Fruit fly (Drosophila melanogaster) whole organism, embryonic: ENCODE results near the gene CG12289.

Experiments
- B-H1 ChIP-seq: fragments of 200-800 bp; sonication (Bioruptor generic); IDR thresholded peaks from 3 replicates; pipeline ENCODE4 v1.3.6; 2022; ENCODE audit warnings: missing biosample characterization, missing genetic modification characterization
- CG10147 ChIP-seq: fragments of 200-800 bp; sonication (Bioruptor generic); optimal IDR thresholded peaks from 2 replicates; lab custom pipeline; 2019; ENCODE audit warnings: missing biosample characterization, mild to moderate bottlenecking, missing genetic modification characterization, moderate library complexity
- CG11247 ChIP-seq: fragments of 200-800 bp; sonication (Bioruptor generic); IDR thresholded peaks from 2 replicates; pipeline ENCODE4 v1.3.6; 2022; ENCODE audit warnings: missing biosample characterization, missing genetic modification characterization
- CG12155 ChIP-seq: fragments of 200-800 bp; sonication (Bioruptor generic); optimal IDR thresholded peaks from 3 replicates; lab custom pipeline; 2016; ENCODE audit warnings: missing biosample characterization, missing genetic modification characterization
- CG12391 ChIP-seq: fragments of 200-800 bp; sonication (Bioruptor generic); optimal IDR thresholded peaks from 3 replicates; lab custom pipeline; 2018; ENCODE audit warnings: missing biosample characterization, mild to moderate bottlenecking, missing genetic modification characterization, moderate library complexity
- CG13296 ChIP-seq: fragments of 200-800 bp; sonication (Bioruptor generic); optimal IDR thresholded peaks from 3 replicates; lab custom pipeline; 2018; ENCODE audit warnings: missing biosample characterization, mild to moderate bottlenecking, missing genetic modification characterization
- CG1602 ChIP-seq: fragments of 200-800 bp; sonication (Bioruptor generic); optimal IDR thresholded peaks from 3 replicates; lab custom pipeline; 2016; ENCODE audit warnings: missing biosample characterization, missing genetic modification characterization
- CG17328 ChIP-seq: fragments of 200-800 bp; sonication (Bioruptor generic); IDR thresholded peaks from 2 replicates; pipeline ENCODE4 v1.3.6; 2022; ENCODE audit warnings: missing biosample characterization, missing genetic modification characterization
- CG17361 ChIP-seq: fragments of 200-800 bp; sonication (Bioruptor generic); IDR thresholded peaks from 3 replicates; pipeline ENCODE4 v1.3.6; 2022; ENCODE audit warnings: missing biosample characterization, missing genetic modification characterization
- CG17385 ChIP-seq: fragments of 200-800 bp; sonication (Bioruptor generic); optimal IDR thresholded peaks from 3 replicates; lab custom pipeline; 2018; ENCODE audit warnings: missing biosample characterization, mild to moderate bottlenecking, missing genetic modification characterization
- CG17612 ChIP-seq: fragments of 200-800 bp; sonication (Bioruptor generic); IDR thresholded peaks from 2 replicates; pipeline ENCODE4 v1.3.6; 2022; ENCODE audit warnings: missing biosample characterization, missing genetic modification characterization
- CG2120 ChIP-seq: fragments of 200-800 bp; sonication (Bioruptor generic); optimal IDR thresholded peaks from 3 replicates; lab custom pipeline; 2016; ENCODE audit warnings: missing biosample characterization, missing genetic modification characterization
- CG2712 ChIP-seq: fragments of 200-800 bp; optimal IDR thresholded peaks from 3 replicates; lab custom pipeline; 2019; ENCODE audit warnings: missing biosample characterization, mild to moderate bottlenecking, missing genetic modification characterization, moderate library complexity
- CG3065 ChIP-seq: fragments of 200-800 bp; sonication (Bioruptor generic); optimal IDR thresholded peaks from 2 replicates; lab custom pipeline; 2016; ENCODE audit warnings: missing biosample characterization, missing genetic modification characterization
- CG31388 ChIP-seq: fragments of 200-800 bp; sonication (Bioruptor generic); optimal IDR thresholded peaks from 2 replicates; lab custom pipeline; 2016; ENCODE audit warnings: missing biosample characterization, missing genetic modification characterization
- CG4282 ChIP-seq: fragments of 200-800 bp; sonication (Bioruptor generic); optimal IDR thresholded peaks from 2 replicates; lab custom pipeline; 2016; ENCODE audit warnings: missing biosample characterization, missing genetic modification characterization
- CG43689 ChIP-seq: fragments of 200-800 bp; sonication (Bioruptor generic); IDR thresholded peaks from 2 replicates; pipeline ENCODE4 v1.3.6; 2022; ENCODE audit warnings: missing biosample characterization, missing genetic modification characterization
- CG4854 ChIP-seq: fragments of 200-800 bp; sonication (Bioruptor generic); optimal IDR thresholded peaks from 2 replicates; lab custom pipeline; 2016; ENCODE audit warnings: missing biosample characterization, missing genetic modification characterization, inconsistent platforms
- CG6765 ChIP-seq: fragments of 200-800 bp; sonication (Bioruptor generic); optimal IDR thresholded peaks from 3 replicates; lab custom pipeline; 2017; ENCODE audit warnings: missing biosample characterization, mild to moderate bottlenecking, missing genetic modification characterization
- CG7963 ChIP-seq: fragments of 200-800 bp; sonication (Bioruptor generic); IDR thresholded peaks from 3 replicates; pipeline ENCODE4 v1.3.6; 2022; ENCODE audit warnings: missing biosample characterization, missing genetic modification characterization; ENCODE audit not compliant: partially characterized antibody
- CG8290 ChIP-seq, 3 experiments: fragments of 200-800 bp; sonication (Bioruptor generic); optimal IDR thresholded peaks; 2 replicates each; lab custom pipeline; 2016 to 2019; ENCODE audit warnings: missing biosample characterization in 3 of 3, missing genetic modification characterization in 3 of 3, mild to moderate bottlenecking in 2 of 3, moderate library complexity in 1 of 3
- CG8924 ChIP-seq: fragments of 200-800 bp; optimal IDR thresholded peaks from 3 replicates; lab custom pipeline; 2019; ENCODE audit warnings: missing biosample characterization, mild to moderate bottlenecking, missing genetic modification characterization, moderate library complexity
- CG8944 ChIP-seq: fragments of 200-800 bp; sonication (Bioruptor generic); optimal IDR thresholded peaks from 3 replicates; lab custom pipeline; 2016; ENCODE audit warnings: missing biosample characterization, missing genetic modification characterization
- CG9215 ChIP-seq: fragments of 200-800 bp; sonication (Bioruptor generic); IDR thresholded peaks from 2 replicates; pipeline ENCODE4 v1.3.6; 2022; ENCODE audit warnings: missing biosample characterization, missing genetic modification characterization
- Camta ChIP-seq: fragments of 200-800 bp; sonication (Bioruptor generic); optimal IDR thresholded peaks from 2 replicates; lab custom pipeline; 2016; ENCODE audit warnings: missing biosample characterization, missing genetic modification characterization
- Eip74EF ChIP-seq, 2 experiments: fragments of 200-800 bp in 1 of 2; fragments of >200 bp in 1 of 2; sonication (Bioruptor generic) in 1 of 2; optimal IDR thresholded peaks; 2 replicates each; lab custom pipeline; 2017 to 2019; ENCODE audit warnings: missing biosample characterization in 2 of 2, missing genetic modification characterization in 2 of 2, mild to moderate bottlenecking in 1 of 2, moderate library complexity in 1 of 2
- Lhr ChIP-seq: fragments of 200-800 bp; sonication (Bioruptor generic); optimal IDR thresholded peaks from 3 replicates; lab custom pipeline; 2017; ENCODE audit warnings: mild to moderate bottlenecking, missing biosample characterization, missing genetic modification reagents, missing genetic modification characterization
- MESR4 ChIP-seq: fragments of 200-800 bp; sonication (Bioruptor generic); optimal IDR thresholded peaks from 2 replicates; lab custom pipeline; 2018; ENCODE audit warnings: missing biosample characterization, mild to moderate bottlenecking, missing genetic modification characterization, moderate library complexity
- Oaz ChIP-seq: fragments of 200-800 bp; sonication (Bioruptor generic); IDR thresholded peaks from 2 replicates; pipeline ENCODE4 v1.3.6; 2022; ENCODE audit warnings: missing biosample characterization, missing genetic modification characterization
- Xbp1 ChIP-seq: fragments of 200-800 bp; sonication (Bioruptor generic); optimal IDR thresholded peaks from 3 replicates; lab custom pipeline; 2016; ENCODE audit warnings: missing biosample characterization, mild to moderate bottlenecking, missing genetic modification characterization
- Xrp1 ChIP-seq: fragments of 200-800 bp; sonication (Bioruptor generic); IDR thresholded peaks from 2 replicates; pipeline ENCODE4 v1.3.6; 2022; ENCODE audit warnings: missing biosample characterization, missing genetic modification characterization
- ac ChIP-seq: fragments of 200-800 bp; sonication (Bioruptor generic); optimal IDR thresholded peaks from 3 replicates; lab custom pipeline; 2017; ENCODE audit warnings: missing biosample characterization, mild to moderate bottlenecking, missing genetic modification characterization
- az2 ChIP-seq: fragments of 200-800 bp; sonication (Bioruptor generic); optimal IDR thresholded peaks from 3 replicates; lab custom pipeline; 2016; ENCODE audit warnings: missing biosample characterization, missing genetic modification characterization
- btn ChIP-seq: fragments of 200-800 bp; sonication (Bioruptor generic); optimal IDR thresholded peaks from 2 replicates; lab custom pipeline; 2016; ENCODE audit warnings: missing biosample characterization, missing genetic modification characterization
- dan ChIP-seq: fragments of 200-800 bp; sonication (Bioruptor generic); IDR thresholded peaks from 2 replicates; pipeline ENCODE4 v1.3.6; 2022; ENCODE audit warnings: missing biosample characterization, missing genetic modification characterization
- ems ChIP-seq: fragments of 200-800 bp; sonication (Bioruptor generic); optimal IDR thresholded peaks from 3 replicates; lab custom pipeline; 2016; ENCODE audit warnings: missing biosample characterization, missing genetic modification characterization
- gcm2 ChIP-seq: fragments of 200-800 bp; sonication (Bioruptor generic); optimal IDR thresholded peaks from 2 replicates; lab custom pipeline; 2016; ENCODE audit warnings: missing biosample characterization, missing genetic modification characterization
- ham ChIP-seq: fragments of 200-800 bp; sonication (Bioruptor generic); IDR thresholded peaks from 2 replicates; pipeline ENCODE4 v1.3.6; 2022; ENCODE audit warnings: missing biosample characterization, missing genetic modification characterization
- hth ChIP-seq: fragments of >200 bp; optimal IDR thresholded peaks from 2 replicates; lab custom pipeline; 2017; ENCODE audit warnings: inconsistent platforms
- jumu ChIP-seq: fragments of 200-800 bp; sonication (Bioruptor generic); optimal IDR thresholded peaks from 3 replicates; lab custom pipeline; 2016; ENCODE audit warnings: missing biosample characterization, missing genetic modification characterization
- lola ChIP-seq, 3 experiments: fragments of >200 bp in 2 of 3; fragments of 200-800 bp in 1 of 3; sonication (Bioruptor generic) in 1 of 3; optimal IDR thresholded peaks; 2 replicates each; lab custom pipeline; 2017 to 2019; ENCODE audit warnings: missing biosample characterization in 3 of 3, missing genetic modification characterization in 3 of 3, mild to moderate bottlenecking in 1 of 3, moderate library complexity in 1 of 3
- pan ChIP-seq, 4 experiments: fragments of >200 bp in 3 of 4; fragments of 200-800 bp in 1 of 4; sonication (Bioruptor generic) in 1 of 4; optimal IDR thresholded peaks in 3 of 4; IDR thresholded peaks in 1 of 4; 2 replicates each; pipeline versions ENCODE4 v1.3.6 to Lab custom; 2017 to 2022; ENCODE audit warnings: missing biosample characterization in 2 of 4, missing genetic modification characterization in 2 of 4, mixed read lengths in 1 of 4
- sim ChIP-seq: fragments of 200-800 bp; sonication (Bioruptor generic); IDR thresholded peaks from 2 replicates; pipeline ENCODE4 v1.3.6; 2022; ENCODE audit warnings: missing biosample characterization, missing genetic modification characterization
- slou ChIP-seq: fragments of 200-800 bp; sonication (Bioruptor generic); optimal IDR thresholded peaks from 3 replicates; lab custom pipeline; 2016; ENCODE audit warnings: missing biosample characterization, missing genetic modification characterization
- tin ChIP-seq: fragments of 200-800 bp; sonication (Bioruptor generic); optimal IDR thresholded peaks from 3 replicates; lab custom pipeline; 2016; ENCODE audit warnings: missing biosample characterization, missing genetic modification characterization
- tio ChIP-seq: fragments of 200-800 bp; sonication (Bioruptor generic); optimal IDR thresholded peaks from 2 replicates; lab custom pipeline; 2017; ENCODE audit warnings: missing biosample characterization, missing genetic modification characterization, inconsistent platforms
- wdn ChIP-seq: fragments of 200-800 bp; sonication (Bioruptor generic); IDR thresholded peaks from 2 replicates; pipeline ENCODE4 v1.3.6; 2022; ENCODE audit warnings: missing biosample characterization, missing genetic modification characterization
- zen ChIP-seq: fragments of 200-800 bp; sonication (Bioruptor generic); optimal IDR thresholded peaks from 3 replicates; lab custom pipeline; 2018; ENCODE audit warnings: missing biosample characterization, mild to moderate bottlenecking, missing genetic modification characterization, moderate library complexity
- zfh2 ChIP-seq: fragments of 200-800 bp; sonication (Bioruptor generic); optimal IDR thresholded peaks from 2 replicates; lab custom pipeline; 2016; ENCODE audit warnings: missing biosample characterization, missing genetic modification characterization

CG12289 gene

DNA sequence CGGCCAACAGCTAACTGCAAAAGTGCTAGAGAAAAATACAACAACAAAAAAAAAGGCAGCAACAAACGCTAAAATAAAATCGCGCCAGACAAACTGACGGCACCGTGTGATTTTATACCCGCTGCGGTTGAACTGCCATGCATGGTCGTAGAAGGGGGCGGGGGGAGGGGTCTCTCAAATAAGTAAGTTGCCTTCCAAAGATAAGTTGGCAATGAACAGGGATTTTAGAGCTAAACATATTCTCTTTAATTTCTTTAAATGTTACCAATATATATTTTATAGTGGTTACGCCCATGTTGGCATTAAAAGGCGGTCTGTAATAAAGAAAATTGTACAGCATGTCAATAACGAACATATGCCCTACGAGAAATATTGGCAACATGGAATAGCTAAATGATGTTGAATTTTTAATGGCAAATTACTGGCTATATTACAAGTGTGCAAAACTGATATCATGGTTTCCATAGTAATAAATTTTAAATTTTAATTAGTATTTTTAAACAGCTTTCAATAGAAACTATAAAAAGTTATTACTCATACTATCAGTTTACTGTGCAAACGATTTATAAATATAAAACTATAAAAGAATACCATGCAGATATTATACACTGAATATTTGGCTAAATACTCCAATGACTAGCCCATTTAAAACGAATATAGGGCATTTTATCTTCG, 26.9 kb downstream of the CG12289 start (continued):
- TF ChIP-seq wdn (GFP tag; lab: Robert Waterston, UW) (0 out of 2 replicates have a peak, but pooled peaks have one; percentile 19), CG12391 (tag; lab: Kevin White, UChicago) (peak; percentile 66), B-H1 (GFP tag; lab: Robert Waterston, UW) (peak; percentile 59; the same call in 1 of the 3 replicates), Oaz (GFP tag; lab: Robert Waterston, UW) (peak; percentile 68), CG11247 (GFP tag; lab: Robert Waterston, UW) (peak; percentile 84), Xrp1 (GFP tag; lab: Robert Waterston, UW) (peak; percentile 55; the same call in 1 of the 2 replicates), ac (GFP tag; lab: Kevin White, UChicago) (peak; percentile 1), pan (optimal IDR thresholded peaks at IDR 0.05; lab: Kevin White, UChicago) (no peak), pan (GFP tag; optimal IDR thresholded peaks at IDR 0.05 in 1 of 2, IDR thresholded peaks at IDR 0.05 in 1 of 2) (peak in 1 of 2 experiments; percentile 90), CG12155 (GFP tag; lab: Kevin White, UChicago) (peak; percentile 74), Xbp1 (GFP tag; lab: Kevin White, UChicago) (peak; percentile 86), CG17612 (GFP tag; lab: Robert Waterston, UW) (peak; percentile 67), CG8944 (GFP tag; lab: Kevin White, UChicago) (peak; percentile 68), CG17361 (peak; percentile 34; the same call in 1 of the 3 replicates), CG1602 (peak; percentile 64), dan (GFP tag; lab: Robert Waterston, UW) (no peak), CG3065 (GFP tag; lab: Kevin White, UChicago) (peak; percentile 50), jumu (GFP tag; lab: Kevin White, UChicago) (peak; percentile 34), btn (GFP tag; lab: Kevin White, UChicago) (no peak), CG13296 (GFP tag; lab: Kevin White, UChicago) (peak; percentile 47), hth (lab: Kevin White, UChicago) (no peak), ham (peak; percentile 68; the same call in 1 of the 2 replicates), CG8290 (GFP tag; optimal IDR thresholded peaks at IDR 0.05; lab: Kevin White, UChicago) (no peak), CG8290 (tag; optimal IDR thresholded peaks at IDR 0.05; lab: Kevin White, UChicago) (peak in 1 of 2 experiments; percentile 85), CG17385 (peak; percentile 64), tin (peak; percentile 38), CG9215 (GFP tag; lab: Robert Waterston, UW) (peak; percentile 17; the same call in 1 of the 2 replicates), Camta (GFP tag; lab: Kevin White, UChicago) (peak; percentile 49), slou (GFP tag; lab: Kevin White, UChicago) (peak; percentile 7), CG2120 (peak; percentile 79), gcm2 (GFP tag; lab: Kevin White, UChicago) (peak; percentile 22), Lhr (GFP tag; lab: Kevin White, UChicago) (peak; percentile 12), CG2712 (tag; lab: Kevin White, UChicago) (peak; percentile 52), MESR4 (GFP tag; lab: Kevin White, UChicago) (no peak), zen (peak; percentile 68), CG4282 (GFP tag; lab: Kevin White, UChicago) (no peak), zfh2 (GFP tag; lab: Kevin White, UChicago) (peak; percentile 73), CG6765 (no peak), CG8924 (tag; lab: Kevin White, UChicago) (peak; percentile 36), CG10147 (GFP tag; lab: Kevin White, UChicago) (no peak), ems (GFP tag; lab: Kevin White, UChicago) (peak; percentile 53), az2 (peak; percentile 77), CG17328 (peak; percentile 73), CG7963 (GFP tag; lab: Robert Waterston, UW) (no peak), Eip74EF (GFP tag; optimal IDR thresholded peaks at IDR 0.05; lab: Kevin White, UChicago) (no peak), lola (GFP tag; optimal IDR thresholded peaks at IDR 0.05; lab: Kevin White, UChicago) (peak in 1 of 3 experiments; percentile 49), CG43689 (GFP tag; lab: Robert Waterston, UW) (peak; percentile 64), tio (GFP tag; lab: Kevin White, UChicago) (peak; percentile 65), CG31388 (GFP tag; lab: Kevin White, UChicago) (peak; percentile 4), CG4854 (GFP tag; lab: Kevin White, UChicago) (peak; percentile 8), sim (GFP tag; lab: Robert Waterston, UW) (no peak)
